Worm (Caenorhabditis elegans) whole organism, L4/young adult: ENCODE results near the gene unc-77.

Source experiments
- W03F9.2 ChIP-seq: fragments of 150-350 bp; optimal IDR thresholded peaks from 2 replicates; lab custom pipeline; 2014; ENCODE audit warnings: missing biosample characterization, missing genetic modification characterization
- dao-5 ChIP-seq: sonication (generic microtip); optimal IDR thresholded peaks from 2 replicates; lab custom pipeline; 2016; ENCODE audit warnings: missing genotype, missing genetic modification characterization, moderate library complexity, missing compliant biosample characterization
- him-1 ChIP-seq: sonication (generic microtip); optimal IDR thresholded peaks from 2 replicates; lab custom pipeline; 2016; ENCODE audit warnings: missing genotype, missing genetic modification reagents, missing genetic modification characterization, missing compliant biosample characterization

DNA sequence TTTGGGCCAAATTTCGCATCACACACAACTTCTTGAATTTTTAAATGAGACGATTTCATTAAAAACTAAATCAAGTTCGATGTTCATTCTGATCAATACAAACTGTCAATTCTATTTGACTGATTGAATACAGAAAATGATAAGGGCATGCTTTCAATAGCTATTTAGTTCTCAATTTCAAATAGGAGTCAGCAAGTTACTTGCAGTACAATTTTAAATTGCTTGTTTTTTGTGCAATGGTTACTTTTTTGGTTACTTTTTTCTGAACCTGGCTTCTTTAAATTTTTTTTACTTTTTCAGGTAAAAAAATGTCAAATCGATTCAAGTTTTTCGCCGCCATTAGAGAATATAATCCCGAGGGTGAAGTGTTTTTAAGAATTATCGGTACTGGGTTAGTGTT lies 41.5 kb upstream of the unc-77 start, which contains the start of gene C49A9.2:
- TF ChIP-seq him-1 (tag; lab: Kevin White, UChicago) = no peak
- no peak for TF ChIP-seq dao-5 (tag; lab: Kevin White, UChicago)
- no peak for TF ChIP-seq W03F9.2 (tag; lab: Kevin White, UChicago)
